Fruit fly (Drosophila melanogaster): Measurements from ENCODE around the gene Dhfr.
A peak's percentile ranks its signal among the peaks of the same experiment; 100 is the strongest.

Dhfr gene

dm6 chr3R:16510128-16510527, 29.2 kb downstream of the Dhfr start (continued):
- TF ChIP-seq CG9609 (GFP tag; optimal IDR thresholded peaks at IDR 0.05) (no peak), ara (GFP tag; IDR thresholded peaks at IDR 0.05) (no peak), CG16863 (GFP tag; optimal IDR thresholded peaks at IDR 0.05) (no peak), sd (tag; optimal IDR thresholded peaks at IDR 0.05) (no peak), B-H1 (GFP tag; IDR thresholded peaks at IDR 0.05) (no peak), CG10366 (GFP tag; IDR thresholded peaks at IDR 0.05) (no peak), Camta (GFP tag; optimal IDR thresholded peaks at IDR 0.05) (no peak), sna (GFP tag; IDR thresholded peaks at IDR 0.05; ENCODE audit: partially characterized antibody) (no peak), CG4404 (GFP tag; IDR thresholded peaks at IDR 0.05) (no peak), oc (tag; optimal IDR thresholded peaks at IDR 0.05) (peak; percentile 45), CG17612 (GFP tag; IDR thresholded peaks at IDR 0.05) (no peak), Vsx1 (GFP tag; optimal IDR thresholded peaks at IDR 0.05) (no peak), Bdp1 (GFP tag; optimal IDR thresholded peaks at IDR 0.05) (no peak), Dip2 (GFP tag; IDR thresholded peaks at IDR 0.05) (no peak), grau (tag; optimal IDR thresholded peaks at IDR 0.05) (peak; percentile 46), CG12299 (tag; optimal IDR thresholded peaks at IDR 0.05) (no peak), CG17385 (GFP tag; optimal IDR thresholded peaks at IDR 0.05) (no peak), pros (GFP tag; optimal IDR thresholded peaks at IDR 0.05) (no peak), CG10462 (GFP tag; optimal IDR thresholded peaks at IDR 0.05) (no peak), CG12104 (GFP tag; optimal IDR thresholded peaks at IDR 0.05) (no peak), CG30403 (GFP tag; optimal IDR thresholded peaks at IDR 0.05) (peak; percentile 20), H15 (GFP tag; IDR thresholded peaks at IDR 0.05) (no peak), CG2712 (tag; optimal IDR thresholded peaks at IDR 0.05) (peak; percentile 64), croc (GFP tag; conservative IDR thresholded peaks at IDR 0.05) (no peak), esg (GFP tag; conservative IDR thresholded peaks at IDR 0.05) (0 out of 2 replicates have a peak, but pooled peaks have one; percentile 20), sima (GFP tag; optimal IDR thresholded peaks at IDR 0.05) (no peak), Hr51 (GFP tag; optimal IDR thresholded peaks at IDR 0.05) (peak in 1 of 2 experiments; percentile 60), tna (GFP tag; IDR thresholded peaks at IDR 0.05; ENCODE audit: partially characterized antibody) (no peak), TFAM (GFP tag; optimal IDR thresholded peaks at IDR 0.05) (no peak), CG9932 (GFP tag; IDR thresholded peaks at IDR 0.05) (peak; percentile 28; the same call in 1 of the 2 replicates), bcd (GFP tag; optimal IDR thresholded peaks at IDR 0.05) (peak; percentile 6), Optix (GFP tag; IDR thresholded peaks at IDR 0.05) (no peak), CG8478 (optimal IDR thresholded peaks at IDR 0.05) (no peak), Hey (tag; optimal IDR thresholded peaks at IDR 0.05) (no peak), amos (GFP tag; IDR thresholded peaks at IDR 0.05; ENCODE audit: partially characterized antibody) (no peak), PHDP (tag; optimal IDR thresholded peaks at IDR 0.05) (peak; percentile 53), Hmr (GFP tag; optimal IDR thresholded peaks at IDR 0.05) (peak; percentile 40), gro (GFP tag; optimal IDR thresholded peaks at IDR 0.05) (no peak), CG11093 (GFP tag; IDR thresholded peaks at IDR 0.05) (no peak), unc-4 (GFP tag; IDR thresholded peaks at IDR 0.05; ENCODE audit: partially characterized antibody) (no peak), BtbVII (GFP tag; optimal IDR thresholded peaks at IDR 0.05) (no peak), ranshi (GFP tag; IDR thresholded peaks at IDR 0.05) (no peak), crc (GFP tag; optimal IDR thresholded peaks at IDR 0.05) (no peak), ewg (GFP tag; optimal IDR thresholded peaks at IDR 0.05) (no peak), ttk (GFP tag; IDR thresholded peaks at IDR 0.05) (no peak), Gsc (GFP tag; IDR thresholded peaks at IDR 0.05) (no peak), run (tag; optimal IDR thresholded peaks at IDR 0.05) (no peak), CG10147 (GFP tag; optimal IDR thresholded peaks at IDR 0.05) (peak; percentile 18), CG10321 (GFP tag; IDR thresholded peaks at IDR 0.05) (no peak), CG6175 (GFP tag; IDR thresholded peaks at IDR 0.05) (no peak), CG6683 (GFP tag; optimal IDR thresholded peaks at IDR 0.05) (no peak), HmgZ (tag; optimal IDR thresholded peaks at IDR 0.05) (no peak)
